Fruit fly (Drosophila melanogaster) whole organism, prepupa: ENCODE measurements around the gene Clk.

Experiments used
- esn ChIP-seq: fragments of 200-800 bp; sonication (Bioruptor generic); optimal IDR thresholded peaks from 2 replicates; lab custom pipeline; 2016; ENCODE audit warnings: missing biosample characterization, mild to moderate bottlenecking, missing genetic modification characterization, moderate library complexity
- pdm3 ChIP-seq: fragments of 200-800 bp; sonication (Bioruptor generic); optimal IDR thresholded peaks from 3 replicates; lab custom pipeline; 2016; ENCODE audit warnings: missing biosample characterization, missing genetic modification characterization

DNA sequence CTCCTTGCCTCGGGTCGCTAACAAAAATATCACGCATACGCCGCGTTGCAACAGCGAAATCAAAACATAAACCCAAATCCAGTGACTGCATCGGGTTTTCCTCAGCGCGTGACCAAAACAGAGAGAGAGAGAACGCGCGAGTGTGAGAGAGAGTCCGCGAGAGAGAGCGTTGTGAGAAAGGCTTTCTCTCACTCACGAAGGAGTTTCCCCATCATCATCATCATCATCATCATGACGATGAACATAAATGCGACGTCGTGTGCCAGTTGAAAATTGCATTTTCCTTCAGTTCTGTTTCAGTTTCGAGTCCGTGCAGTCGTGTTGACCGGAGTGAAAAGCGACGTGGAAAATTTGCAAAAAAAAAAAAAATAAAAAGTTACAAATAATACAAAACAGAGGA is 28.4 kb downstream of the Clk start, which contains the start of gene CG13685:
- TF ChIP-seq esn (no peak), pdm3 (no peak)
